Worm (Caenorhabditis elegans) whole organism, L2 larva: ENCODE measurements around the gene Y75B8A.31.
A peak's percentile ranks its signal among the peaks of the same experiment; 100 is the strongest.

ENCODE experiments used
- elt-3 ChIP-seq: sonication (generic microtip); optimal IDR thresholded peaks from 2 replicates; lab custom pipeline; 2017; ENCODE audit warnings: missing biosample characterization, missing genetic modification characterization
- lsy-2 ChIP-seq, 2 experiments: fragments of 150-350 bp in 1 of 2; sonication (generic microtip) in 1 of 2; optimal IDR thresholded peaks; 2 replicates each; lab custom pipeline; 2014 to 2017; ENCODE audit warnings: missing biosample characterization in 2 of 2, missing genetic modification characterization in 2 of 2
- nhr-12 ChIP-seq: fragments of 150-350 bp; optimal IDR thresholded peaks from 2 replicates; lab custom pipeline; 2014; ENCODE audit warnings: missing biosample characterization, missing genetic modification characterization
- nhr-129 ChIP-seq: fragments of 150-350 bp; optimal IDR thresholded peaks from 2 replicates; lab custom pipeline; 2014; ENCODE audit warnings: missing biosample characterization, missing genetic modification characterization
- nhr-23 ChIP-seq: fragments of 150-350 bp; optimal IDR thresholded peaks from 2 replicates; lab custom pipeline; 2014; ENCODE audit warnings: missing biosample characterization, missing genetic modification reagents, missing genetic modification characterization
- sma-3 ChIP-seq: sonication (generic microtip); optimal IDR thresholded peaks from 2 replicates; lab custom pipeline; 2016; ENCODE audit warnings: missing genetic modification reagents, missing genetic modification characterization, missing compliant biosample characterization
- unc-55 ChIP-seq: fragments of 150-350 bp; sonication (generic microtip); optimal IDR thresholded peaks from 3 replicates; lab custom pipeline; 2014; ENCODE audit warnings: missing biosample characterization, missing genetic modification reagents, missing genetic modification characterization

Y75B8A.31 gene

ce11 chrIII:12399709-12400108, 48.3 kb downstream of the Y75B8A.31 start:
- TF ChIP-seq nhr-12 (no peak), sma-3 (peak; percentile 2), nhr-23 (no peak), elt-3 (no peak), unc-55 (GFP tag; lab: Kevin White, UChicago) (peak; percentile 6), lsy-2 (tag; optimal IDR thresholded peaks at IDR 0.05; lab: Kevin White, UChicago) (peak in 1 of 2 experiments; percentile 12), nhr-129 (peak; percentile 59)
